Fruit fly (Drosophila melanogaster) whole organism, embryonic: ENCODE measurements around the gene Atox1.

Experiments used
- Bgb ChIP-seq: fragments of 200-800 bp; sonication (Bioruptor generic); IDR thresholded peaks from 2 replicates; pipeline ENCODE4 v1.3.6; 2022; ENCODE audit warnings: missing biosample characterization, missing genetic modification characterization; ENCODE audit not compliant: partially characterized antibody
- CG10431 ChIP-seq: fragments of 200-800 bp; sonication (Bioruptor generic); optimal IDR thresholded peaks from 3 replicates; lab custom pipeline; 2018; ENCODE audit warnings: missing biosample characterization, mild to moderate bottlenecking, missing genetic modification characterization
- CG11247 ChIP-seq: fragments of 200-800 bp; sonication (Bioruptor generic); IDR thresholded peaks from 2 replicates; pipeline ENCODE4 v1.3.6; 2022; ENCODE audit warnings: missing biosample characterization, missing genetic modification characterization
- CG11696 ChIP-seq: fragments of 200-800 bp; sonication (Bioruptor generic); IDR thresholded peaks from 2 replicates; pipeline ENCODE4 v1.3.6; 2022; ENCODE audit warnings: missing biosample characterization, missing genetic modification characterization
- CG12769 ChIP-seq: fragments of 200-800 bp; sonication (Bioruptor generic); optimal IDR thresholded peaks from 2 replicates; lab custom pipeline; 2019; ENCODE audit warnings: missing biosample characterization, mild to moderate bottlenecking, missing genetic modification characterization, moderate library complexity
- CG13287 ChIP-seq: fragments of 200-800 bp; sonication (Bioruptor generic); IDR thresholded peaks from 2 replicates; pipeline ENCODE4 v1.3.6; 2022; ENCODE audit warnings: missing biosample characterization, missing genetic modification characterization; ENCODE audit not compliant: partially characterized antibody
- CG13894 ChIP-seq: fragments of 200-800 bp; sonication (Bioruptor generic); optimal IDR thresholded peaks from 3 replicates; lab custom pipeline; 2018; ENCODE audit warnings: missing biosample characterization, mild to moderate bottlenecking, missing genetic modification characterization, moderate library complexity
- CG14667 ChIP-seq: fragments of 200-800 bp; sonication (Bioruptor generic); IDR thresholded peaks from 2 replicates; pipeline ENCODE4 v1.3.6; 2022; ENCODE audit warnings: missing biosample characterization, missing genetic modification characterization
- CG9727 ChIP-seq: fragments of 200-800 bp; sonication (Bioruptor generic); optimal IDR thresholded peaks from 3 replicates; lab custom pipeline; 2017; ENCODE audit warnings: missing biosample characterization, mild to moderate bottlenecking, missing genetic modification characterization
- D19A ChIP-seq: fragments of 200-800 bp; optimal IDR thresholded peaks from 3 replicates; lab custom pipeline; 2019; ENCODE audit warnings: missing biosample characterization, mild to moderate bottlenecking, missing genetic modification characterization, moderate library complexity
- Deaf1 ChIP-seq: fragments of 200-800 bp; optimal IDR thresholded peaks from 3 replicates; lab custom pipeline; 2019; ENCODE audit warnings: missing biosample characterization, mild to moderate bottlenecking, missing genetic modification characterization, moderate library complexity
- Hr3 ChIP-seq: fragments of 200-800 bp; sonication (Bioruptor generic); optimal IDR thresholded peaks from 3 replicates; lab custom pipeline; 2016; ENCODE audit warnings: missing biosample characterization, missing genetic modification characterization
- Hr39 ChIP-seq: fragments of >200 bp; optimal IDR thresholded peaks from 2 replicates; lab custom pipeline; 2017
- Lhr ChIP-seq: fragments of 200-800 bp; sonication (Bioruptor generic); optimal IDR thresholded peaks from 3 replicates; lab custom pipeline; 2017; ENCODE audit warnings: mild to moderate bottlenecking, missing biosample characterization, missing genetic modification reagents, missing genetic modification characterization
- Med ChIP-seq: fragments of 200-800 bp; sonication (Bioruptor generic); peaks from one replicate; lab custom pipeline; 2016; ENCODE audit warnings: missing biosample characterization, missing genetic modification characterization, mild to moderate bottlenecking, inconsistent platforms, moderate library complexity
- Trl ChIP-seq, 3 experiments: fragments of >200 bp in 2 of 3; fragments of 200-800 bp in 1 of 3; sonication (Bioruptor generic) in 1 of 3; optimal IDR thresholded peaks; 2 replicates in 1 of 3; 3 replicates in 2 of 3; lab custom pipeline; 2016 to 2017; ENCODE audit warnings: missing biosample characterization in 1 of 3, missing genetic modification characterization in 1 of 3
- abd-A ChIP-seq: fragments of 200-800 bp; sonication (Bioruptor generic); optimal IDR thresholded peaks from 3 replicates; lab custom pipeline; 2019; ENCODE audit warnings: missing biosample characterization, mild to moderate bottlenecking, missing genetic modification characterization, moderate library complexity
- amos ChIP-seq: fragments of 200-800 bp; sonication (Bioruptor generic); IDR thresholded peaks from 2 replicates; pipeline ENCODE4 v1.3.6; 2022; ENCODE audit warnings: missing biosample characterization, missing genetic modification characterization; ENCODE audit not compliant: partially characterized antibody
- bbx ChIP-seq: fragments of 200-800 bp; sonication (Bioruptor generic); IDR thresholded peaks from 2 replicates; pipeline ENCODE4 v1.3.6; 2022; ENCODE audit warnings: missing biosample characterization, missing genetic modification characterization; ENCODE audit not compliant: partially characterized antibody
- cato ChIP-seq: fragments of 200-800 bp; sonication (Bioruptor generic); optimal IDR thresholded peaks from 2 replicates; lab custom pipeline; 2016; ENCODE audit warnings: missing biosample characterization, missing genetic modification characterization, borderline replicate concordance
- cg ChIP-seq: fragments of 200-800 bp; sonication (Bioruptor generic); optimal IDR thresholded peaks from 3 replicates; lab custom pipeline; 2019; ENCODE audit warnings: missing biosample characterization, mild to moderate bottlenecking, missing genetic modification characterization, moderate library complexity
- chinmo ChIP-seq: fragments of 200-800 bp; sonication (Bioruptor generic); IDR thresholded peaks from 4 replicates; pipeline ENCODE4 v1.3.6; 2022; ENCODE audit warnings: missing biosample characterization, missing genetic modification characterization; ENCODE audit not compliant: partially characterized antibody
- exex ChIP-seq: fragments of 200-800 bp; sonication (Bioruptor generic); optimal IDR thresholded peaks from 4 replicates; lab custom pipeline; 2018; ENCODE audit warnings: missing biosample characterization, mild to moderate bottlenecking, missing genetic modification characterization, moderate library complexity
- gro ChIP-seq: fragments of 200-800 bp; sonication (Bioruptor generic); optimal IDR thresholded peaks from 2 replicates; lab custom pipeline; 2016; ENCODE audit warnings: missing biosample characterization, missing genetic modification characterization
- hkb ChIP-seq, 2 experiments: fragments of 200-800 bp in 1 of 2; fragments of >200 bp in 1 of 2; sonication (Bioruptor generic) in 1 of 2; IDR thresholded peaks in 1 of 2; optimal IDR thresholded peaks in 1 of 2; 2 replicates each; pipeline versions ENCODE4 v1.3.6 to Lab custom; 2017 to 2022; ENCODE audit warnings: missing biosample characterization in 1 of 2, missing genetic modification characterization in 1 of 2
- kni ChIP-seq: fragments of 200-800 bp; sonication (Bioruptor generic); optimal IDR thresholded peaks from 3 replicates; lab custom pipeline; 2017; ENCODE audit warnings: mild to moderate bottlenecking, missing biosample characterization, missing genetic modification reagents, missing genetic modification characterization
- nom ChIP-seq: fragments of 200-800 bp; sonication (Bioruptor generic); optimal IDR thresholded peaks from 2 replicates; lab custom pipeline; 2017; ENCODE audit warnings: missing biosample characterization, missing genetic modification characterization, mild to moderate bottlenecking, moderate library complexity, missing genetic modification reagents
- sd ChIP-seq: fragments of 200-800 bp; sonication (Bioruptor generic); optimal IDR thresholded peaks from 3 replicates; lab custom pipeline; 2018; ENCODE audit warnings: missing biosample characterization, mild to moderate bottlenecking, missing genetic modification characterization, moderate library complexity
- sens ChIP-seq: fragments of 200-800 bp; sonication (Bioruptor generic); peaks from one replicate; lab custom pipeline; 2016; ENCODE audit warnings: missing biosample characterization, missing genetic modification characterization
- slou ChIP-seq: fragments of 200-800 bp; sonication (Bioruptor generic); optimal IDR thresholded peaks from 3 replicates; lab custom pipeline; 2016; ENCODE audit warnings: missing biosample characterization, missing genetic modification characterization
- trem ChIP-seq: fragments of 200-800 bp; optimal IDR thresholded peaks from 3 replicates; lab custom pipeline; 2019; ENCODE audit warnings: missing biosample characterization, mild to moderate bottlenecking, missing genetic modification characterization, moderate library complexity
- yki ChIP-seq: fragments of >200 bp; optimal IDR thresholded peaks from 3 replicates; lab custom pipeline; 2018
- z ChIP-seq: fragments of 200-800 bp; sonication (Bioruptor generic); IDR thresholded peaks from 3 replicates; pipeline ENCODE4 v1.3.6; 2022; ENCODE audit warnings: missing biosample characterization, missing genetic modification characterization
- zen ChIP-seq: fragments of 200-800 bp; sonication (Bioruptor generic); optimal IDR thresholded peaks from 3 replicates; lab custom pipeline; 2018; ENCODE audit warnings: missing biosample characterization, mild to moderate bottlenecking, missing genetic modification characterization, moderate library complexity

Atox1 gene

DNA sequence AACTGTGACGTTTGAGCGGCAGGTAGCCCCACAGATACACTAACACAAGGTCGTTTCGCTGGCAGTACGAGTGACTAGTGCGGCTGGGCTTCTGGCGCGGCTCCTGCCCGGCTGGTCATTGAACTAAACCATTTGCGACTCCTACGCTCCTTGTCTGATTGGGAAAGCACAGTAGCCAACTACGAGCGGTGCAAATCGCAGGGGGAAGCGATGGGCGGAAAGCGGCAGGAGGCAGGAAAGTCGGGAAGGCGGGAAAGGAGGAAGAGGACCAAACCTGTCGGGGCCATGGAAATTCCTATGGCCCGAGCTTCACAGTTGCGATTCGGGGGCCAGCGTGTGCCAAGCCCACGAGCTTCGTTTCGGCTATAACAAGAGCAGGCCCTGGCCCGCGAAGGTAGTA is 3.4 kb downstream of the Atox1 start:
- TF ChIP-seq CG11696 (no peak), Med (GFP tag; lab: Kevin White, UChicago) (peak; percentile 68), Hr39 (lab: Kevin White, UChicago) (peak; percentile 1)

DNA sequence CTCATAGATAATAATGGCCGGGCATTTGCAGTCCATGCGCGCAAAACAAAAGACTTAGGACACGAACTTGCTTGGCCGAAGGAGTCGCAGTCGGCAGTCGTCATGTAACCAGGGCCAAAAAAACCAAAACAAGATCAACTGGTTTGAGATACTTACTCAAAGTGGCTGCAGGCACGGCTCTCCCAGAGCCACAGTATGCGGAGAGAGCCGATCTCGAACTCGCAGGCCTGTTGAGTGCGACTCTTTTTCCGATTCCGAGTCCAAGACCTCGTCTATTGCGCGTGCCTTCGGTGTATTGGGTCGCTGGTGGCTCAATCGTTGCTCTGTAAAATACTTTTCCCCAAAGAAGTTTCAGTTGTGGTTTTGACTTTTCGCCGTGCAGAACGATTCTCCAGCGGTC is 3.8 kb downstream of the Atox1 start, which contains the start of gene CG43980:
TSS of gene CG43980 (plus strand) at position 352 of the 400 bp plus-strand sequence.
- TF ChIP-seq CG14667 (no peak), Trl (optimal IDR thresholded peaks at IDR 0.05; lab: Kevin White, UChicago) (peak; percentile 58 to 62), Trl (GFP tag; optimal IDR thresholded peaks at IDR 0.05; lab: Kevin White, UChicago) (no peak), zen (tag; lab: Kevin White, UChicago) (no peak), CG10431 (GFP tag; lab: Kevin White, UChicago) (peak; percentile 18), gro (GFP tag; lab: Kevin White, UChicago) (no peak), CG11247 (peak; percentile 59; the same call in 1 of the 2 replicates), sd (tag; lab: Kevin White, UChicago) (peak; percentile 5), amos (peak; percentile 18; the same call in 1 of the 2 replicates), bbx (GFP tag; lab: Robert Waterston, UW) (0 out of 2 replicates have a peak, but pooled peaks have one; percentile 24), Lhr (GFP tag; lab: Kevin White, UChicago) (no peak), yki (lab: Kevin White, UChicago) (peak; percentile 5), D19A (tag; lab: Kevin White, UChicago) (no peak), CG13894 (tag; lab: Kevin White, UChicago) (peak; percentile 11), Deaf1 (tag; lab: Kevin White, UChicago) (peak; percentile 79), nom (no peak), CG13287 (peak; percentile 17; the same call in 1 of the 2 replicates), exex (no peak), chinmo (GFP tag; lab: Robert Waterston, UW) (peak; percentile 72; the same call in 2 of the 4 replicates), hkb (optimal IDR thresholded peaks at IDR 0.05; lab: Kevin White, UChicago) (no peak), hkb (GFP tag; IDR thresholded peaks at IDR 0.05; lab: Robert Waterston, UW) (0 out of 2 replicates have a peak, but pooled peaks have one; percentile 33), abd-A (tag; lab: Kevin White, UChicago) (peak; percentile 21), Hr3 (no peak), z (GFP tag; lab: Robert Waterston, UW) (peak; percentile 94), kni (GFP tag; lab: Kevin White, UChicago) (peak; percentile 5), CG9727 (GFP tag; lab: Kevin White, UChicago) (no peak), CG12769 (tag; lab: Kevin White, UChicago) (peak; percentile 34), sens (peak; percentile 40), Bgb (GFP tag; lab: Robert Waterston, UW) (peak; percentile 27; the same call in 1 of the 2 replicates), trem (no peak)

DNA sequence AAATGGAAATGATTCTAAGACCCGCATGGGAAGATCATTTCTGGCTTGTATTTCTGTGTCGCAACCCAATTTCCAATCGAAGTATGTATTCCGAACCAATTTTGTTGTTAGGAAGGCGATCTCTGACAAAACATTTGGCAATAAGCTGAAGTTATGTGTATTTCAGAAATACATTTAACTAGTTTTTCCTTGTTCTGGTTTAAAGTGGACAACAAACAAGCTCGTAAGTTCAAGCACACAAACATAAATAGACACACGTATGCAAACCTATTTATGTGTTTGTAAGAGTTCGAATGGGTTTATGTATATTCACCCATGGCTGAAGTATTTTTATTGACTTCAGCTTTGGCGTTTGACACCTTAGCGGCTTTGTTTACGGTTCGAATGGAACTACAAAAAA is 5.1 kb downstream of the Atox1 start:
- TF ChIP-seq cato (GFP tag; lab: Kevin White, UChicago) (no peak), chinmo (GFP tag; lab: Robert Waterston, UW) (0 out of 4 replicates have a peak, but pooled peaks have one; percentile 39), CG12769 (tag; lab: Kevin White, UChicago) (peak; percentile 32), slou (no peak), abd-A (tag; lab: Kevin White, UChicago) (peak; percentile 59), Bgb (GFP tag; lab: Robert Waterston, UW) (no peak), sd (tag; lab: Kevin White, UChicago) (peak; percentile 60), cg (GFP tag; lab: Kevin White, UChicago) (peak; percentile 9)
